Worm (Caenorhabditis elegans) whole organism, young adult: Measurements from ENCODE around the gene T23F6.3.

Source experiments
- C06A6.2 ChIP-seq: fragments of 200-800 bp; sonication (Bioruptor generic); conservative IDR thresholded peaks from 2 replicates; pipeline ENCODE4 v1.3.6; 2022; ENCODE audit warnings: missing genetic modification characterization, missing compliant biosample characterization
- D2030.7 ChIP-seq: fragments of 200-800 bp; sonication (Bioruptor generic); IDR thresholded peaks from 2 replicates; pipeline ENCODE4 v1.3.6; 2022; ENCODE audit warnings: missing genetic modification reagents, missing genetic modification characterization, missing compliant biosample characterization
- F23B12.7 ChIP-seq: sonication (generic microtip); optimal IDR thresholded peaks from 2 replicates; lab custom pipeline; 2017; ENCODE audit warnings: missing genetic modification characterization, mild to moderate bottlenecking, missing compliant biosample characterization, antibody characterized with exemption, moderate library complexity; ENCODE audit not compliant: insufficient read depth
- F49E8.2 ChIP-seq: sonication (generic microtip); optimal IDR thresholded peaks from 3 replicates; lab custom pipeline; 2017; ENCODE audit warnings: missing genetic modification characterization, mild to moderate bottlenecking, missing compliant biosample characterization, antibody characterized with exemption, moderate library complexity; ENCODE audit not compliant: insufficient read depth
- F55B11.4 ChIP-seq: sonication (generic microtip); optimal IDR thresholded peaks from 2 replicates; lab custom pipeline; 2016; ENCODE audit warnings: missing compliant biosample characterization, missing genetic modification characterization, borderline replicate concordance; ENCODE audit not compliant: insufficient read depth
- F57A8.1 ChIP-seq: fragments of 200-800 bp; sonication (Bioruptor generic); optimal IDR thresholded peaks from 2 replicates; lab custom pipeline; 2018; ENCODE audit warnings: mild to moderate bottlenecking, missing genetic modification characterization, moderate library complexity, missing compliant biosample characterization
- Y67H2A.10 ChIP-seq: fragments of 200-800 bp; sonication (Bioruptor generic); conservative IDR thresholded peaks from 2 replicates; pipeline ENCODE4 v1.3.6; 2022; ENCODE audit warnings: missing genetic modification reagents, missing genetic modification characterization, missing compliant biosample characterization
- Y79H2A.3 ChIP-seq: fragments of 200-800 bp; sonication (Bioruptor generic); conservative IDR thresholded peaks from 2 replicates; pipeline ENCODE4 v1.3.6; 2022; ENCODE audit warnings: missing genetic modification reagents, missing genetic modification characterization, missing compliant biosample characterization
- atf-7 ChIP-seq: sonication (generic microtip); optimal IDR thresholded peaks from 2 replicates; lab custom pipeline; 2017; ENCODE audit warnings: mild to moderate bottlenecking, missing genetic modification characterization, missing compliant biosample characterization
- attf-3 ChIP-seq: fragments of 200-800 bp; sonication (Bioruptor generic); conservative IDR thresholded peaks from 2 replicates; pipeline ENCODE4 v1.3.6; 2022; ENCODE audit warnings: missing genetic modification reagents, missing genetic modification characterization, missing compliant biosample characterization
- attf-5 ChIP-seq: fragments of 200-800 bp; sonication (Bioruptor generic); optimal IDR thresholded peaks from 2 replicates; lab custom pipeline; 2018; ENCODE audit warnings: mild to moderate bottlenecking, missing genetic modification characterization, missing compliant biosample characterization
- attf-6 ChIP-seq: fragments of 200-800 bp; sonication (Bioruptor generic); IDR thresholded peaks from 2 replicates; pipeline ENCODE4 v1.3.6; 2022; ENCODE audit warnings: missing genetic modification reagents, missing genetic modification characterization, missing compliant biosample characterization
- bed-1 ChIP-seq: fragments of 200-800 bp; sonication (Bioruptor generic); IDR thresholded peaks from 2 replicates; pipeline ENCODE4 v1.3.6; 2022; ENCODE audit warnings: missing genetic modification reagents, missing genetic modification characterization, missing compliant biosample characterization
- cebp-1 ChIP-seq, 2 experiments: fragments of 200-800 bp in 1 of 2; sonication (Bioruptor generic) in 1 of 2; sonication (generic microtip) in 1 of 2; IDR thresholded peaks in 1 of 2; optimal IDR thresholded peaks in 1 of 2; 2 replicates each; pipeline versions ENCODE4 v1.3.6 to Lab custom; 2017 to 2022; ENCODE audit warnings: missing compliant biosample characterization in 2 of 2, missing genetic modification characterization in 2 of 2, mild to moderate bottlenecking in 1 of 2, missing genetic modification reagents in 1 of 2, moderate library complexity in 1 of 2
- cebp-2 ChIP-seq: fragments of 200-800 bp; sonication (Bioruptor generic); IDR thresholded peaks from 2 replicates; pipeline ENCODE4 v1.3.6; 2022; ENCODE audit warnings: missing genetic modification characterization, missing compliant biosample characterization
- ceh-100 ChIP-seq: fragments of 200-800 bp; sonication (Bioruptor generic); IDR thresholded peaks from 2 replicates; pipeline ENCODE4 v1.3.6; 2022; ENCODE audit warnings: missing genetic modification reagents, missing genetic modification characterization, missing compliant biosample characterization
- ceh-27 ChIP-seq: fragments of 200-800 bp; sonication (Bioruptor generic); optimal IDR thresholded peaks from 2 replicates; lab custom pipeline; 2018; ENCODE audit warnings: mild to moderate bottlenecking, missing genetic modification characterization, moderate library complexity, missing compliant biosample characterization
- die-1 ChIP-seq: sonication (generic microtip); optimal IDR thresholded peaks from 2 replicates; lab custom pipeline; 2016; ENCODE audit warnings: missing genotype, mild to moderate bottlenecking, missing genetic modification characterization, missing compliant biosample characterization
- dox-1 ChIP-seq: fragments of 200-800 bp; sonication (Bioruptor generic); IDR thresholded peaks from 2 replicates; pipeline ENCODE4 v1.3.6; 2022; ENCODE audit warnings: missing genetic modification reagents, missing genetic modification characterization, missing compliant biosample characterization
- dpl-1 ChIP-seq: fragments of 150-350 bp; optimal IDR thresholded peaks from 2 replicates; lab custom pipeline; 2014; ENCODE audit warnings: missing biosample characterization, missing genetic modification reagents, missing genetic modification characterization
- efl-1 ChIP-seq: fragments of 150-350 bp; optimal IDR thresholded peaks from 2 replicates; lab custom pipeline; 2014; ENCODE audit warnings: missing biosample characterization, missing genetic modification reagents, missing genetic modification characterization
- ekl-4 ChIP-seq: fragments of 200-800 bp; sonication (Bioruptor generic); IDR thresholded peaks from 2 replicates; pipeline ENCODE4 v1.3.6; 2022; ENCODE audit warnings: missing genetic modification reagents, missing genetic modification characterization, missing compliant biosample characterization
- gei-17 ChIP-seq: fragments of 200-800 bp; sonication (Bioruptor generic); optimal IDR thresholded peaks from 2 replicates; lab custom pipeline; 2018; ENCODE audit warnings: mild to moderate bottlenecking, missing genetic modification characterization, missing compliant biosample characterization
- him-1 ChIP-seq: sonication (generic microtip); optimal IDR thresholded peaks from 2 replicates; lab custom pipeline; 2016; ENCODE audit warnings: missing genotype, missing genetic modification reagents, missing genetic modification characterization, missing compliant biosample characterization
- hmg-1.2 ChIP-seq: fragments of 200-800 bp; sonication (Bioruptor generic); IDR thresholded peaks from 2 replicates; pipeline ENCODE4 v1.3.6; 2022; ENCODE audit warnings: missing genetic modification reagents, missing genetic modification characterization, missing compliant biosample characterization
- hmg-20 ChIP-seq: fragments of 200-800 bp; sonication (Bioruptor generic); IDR thresholded peaks from 2 replicates; pipeline ENCODE4 v1.3.6; 2022; ENCODE audit warnings: missing genetic modification reagents, missing genetic modification characterization, missing compliant biosample characterization
- lin-26 ChIP-seq: fragments of 200-800 bp; sonication (Bioruptor generic); IDR thresholded peaks from 2 replicates; pipeline ENCODE4 v1.3.6; 2022; ENCODE audit warnings: missing genetic modification reagents, missing genetic modification characterization, missing compliant biosample characterization
- lin-35 ChIP-seq, 3 experiments: fragments of 150-350 bp in 2 of 3; sonication (generic microtip) in 1 of 3; optimal IDR thresholded peaks; 2 replicates each; lab custom pipeline; 2014 to 2018; ENCODE audit warnings: missing biosample characterization in 3 of 3, missing genetic modification characterization in 3 of 3, missing genetic modification reagents in 3 of 3
- lin-40 ChIP-seq: sonication (generic microtip); optimal IDR thresholded peaks from 2 replicates; lab custom pipeline; 2016; ENCODE audit warnings: missing genetic modification characterization, mild to moderate bottlenecking, missing compliant biosample characterization, missing genotype, missing genetic modification reagents
- lin-54 ChIP-seq: fragments of 200-800 bp; sonication (Bioruptor generic); optimal IDR thresholded peaks from 2 replicates; lab custom pipeline; 2018; ENCODE audit warnings: mild to moderate bottlenecking, missing genetic modification characterization, missing compliant biosample characterization
- lsy-27 ChIP-seq: sonication (generic microtip); optimal IDR thresholded peaks from 2 replicates; lab custom pipeline; 2017; ENCODE audit warnings: missing genetic modification characterization, mild to moderate bottlenecking, missing compliant biosample characterization, antibody characterized with exemption, missing genotype, borderline replicate concordance; ENCODE audit not compliant: insufficient read depth
- madf-10 ChIP-seq: sonication (generic microtip); optimal IDR thresholded peaks from 2 replicates; lab custom pipeline; 2016; ENCODE audit warnings: mild to moderate bottlenecking, missing genetic modification characterization, missing compliant biosample characterization
- madf-6 ChIP-seq: fragments of 200-800 bp; sonication (Bioruptor generic); IDR thresholded peaks from 2 replicates; pipeline ENCODE4 v1.3.6; 2022; ENCODE audit warnings: missing genetic modification reagents, missing genetic modification characterization, missing compliant biosample characterization
- mcd-1 ChIP-seq: fragments of 200-800 bp; sonication (Bioruptor generic); IDR thresholded peaks from 2 replicates; pipeline ENCODE4 v1.3.6; 2022; ENCODE audit warnings: missing genetic modification reagents, missing genetic modification characterization, missing compliant biosample characterization
- mxl-1 ChIP-seq: sonication (generic microtip); optimal IDR thresholded peaks from 2 replicates; lab custom pipeline; 2016; ENCODE audit warnings: missing genetic modification characterization, missing compliant biosample characterization
- nfyb-1 ChIP-seq: fragments of 200-800 bp; sonication (Bioruptor generic); IDR thresholded peaks from 2 replicates; pipeline ENCODE4 v1.3.6; 2022; ENCODE audit warnings: missing genetic modification reagents, missing genetic modification characterization, missing compliant biosample characterization
- pbrm-1 ChIP-seq: fragments of 200-800 bp; sonication (Bioruptor generic); IDR thresholded peaks from 2 replicates; pipeline ENCODE4 v1.3.6; 2022; ENCODE audit warnings: missing genetic modification reagents, missing genetic modification characterization, missing compliant biosample characterization
- pha-4 ChIP-seq: fragments of 150-350 bp; sonication (generic microtip); optimal IDR thresholded peaks from 2 replicates; lab custom pipeline; 2014; ENCODE audit warnings: missing biosample characterization, missing genetic modification reagents, missing genetic modification characterization
- repo-1 ChIP-seq: sonication (generic microtip); optimal IDR thresholded peaks from 2 replicates; lab custom pipeline; 2017; ENCODE audit warnings: mild to moderate bottlenecking, missing genetic modification characterization, missing compliant biosample characterization
- sea-2 ChIP-seq: fragments of 200-800 bp; sonication (Bioruptor generic); IDR thresholded peaks from 2 replicates; pipeline ENCODE4 v1.3.6; 2022; ENCODE audit warnings: missing genetic modification characterization, missing compliant biosample characterization
- snpc-1.3 ChIP-seq: sonication (generic microtip); optimal IDR thresholded peaks from 2 replicates; lab custom pipeline; 2017; ENCODE audit warnings: missing genetic modification characterization, mild to moderate bottlenecking, missing compliant biosample characterization, antibody characterized with exemption, moderate library complexity, missing genotype, missing genetic modification reagents; ENCODE audit not compliant: insufficient read depth
- snpc-3.4 ChIP-seq: sonication (generic microtip); optimal IDR thresholded peaks from 2 replicates; lab custom pipeline; 2017; ENCODE audit warnings: missing genetic modification characterization, mild to moderate bottlenecking, missing compliant biosample characterization, antibody characterized with exemption, moderate library complexity, missing genotype, missing genetic modification reagents
- snpc-4 ChIP-seq, 5 experiments: fragments of 150-350 bp in 1 of 5; sonication (generic microtip) in 4 of 5; optimal IDR thresholded peaks; 2 replicates each; lab custom pipeline; 2014 to 2018; ENCODE audit warnings: missing genetic modification characterization in 5 of 5, missing biosample characterization in 3 of 5, antibody characterized with exemption in 2 of 5, mild to moderate bottlenecking in 2 of 5, missing compliant biosample characterization in 2 of 5, missing genotype in 2 of 5, moderate library complexity in 2 of 5, missing genetic modification reagents in 1 of 5
- sptf-2 ChIP-seq: fragments of 200-800 bp; sonication (Bioruptor generic); optimal IDR thresholded peaks from 2 replicates; lab custom pipeline; 2018; ENCODE audit warnings: mild to moderate bottlenecking, missing genetic modification characterization, missing compliant biosample characterization
- tbp1 ChIP-seq: fragments of 200-800 bp; sonication (Bioruptor generic); optimal IDR thresholded peaks from 2 replicates; lab custom pipeline; 2018; ENCODE audit warnings: mild to moderate bottlenecking, missing genetic modification characterization, missing compliant biosample characterization
- xnd-1 ChIP-seq: sonication (generic microtip); optimal IDR thresholded peaks from 2 replicates; lab custom pipeline; 2016; ENCODE audit warnings: missing genotype, missing genetic modification reagents, missing genetic modification characterization, missing compliant biosample characterization

T23F6.3 gene

ce11 chrIV:12724641-12725040 is at the start of gene T23F6.3, which contains the start of gene rbd-1:
TSS of gene T23F6.3 (minus strand) at chrIV:12724760.
TSS of gene rbd-1 (plus strand) at chrIV:12724986.
- peak; percentile 77 for TF ChIP-seq attf-5 (GFP tag; lab: Kevin White, UChicago)
- no peak for TF ChIP-seq snpc-4 (GFP tag; optimal IDR thresholded peaks at IDR 0.05; lab: Kevin White, UChicago)
- peak in 2 of 4 experiments; percentile 41 to 72 for TF ChIP-seq snpc-4 (tag; optimal IDR thresholded peaks at IDR 0.05; lab: Kevin White, UChicago)
- TF ChIP-seq Y79H2A.3 (GFP tag; lab: Robert Waterston, UW): no peak
- TF ChIP-seq die-1 (tag; lab: Kevin White, UChicago): no peak
- TF ChIP-seq lsy-27 (tag; lab: Kevin White, UChicago): no peak
- TF ChIP-seq sptf-2 (GFP tag; lab: Kevin White, UChicago): no peak
- TF ChIP-seq mcd-1 (GFP tag; lab: Robert Waterston, UW): peak; percentile 81
- no peak for TF ChIP-seq F57A8.1 (GFP tag; lab: Kevin White, UChicago)
- TF ChIP-seq xnd-1 (tag; lab: Kevin White, UChicago): no peak
- peak; percentile 25; the same call in 1 of the 2 replicates for TF ChIP-seq madf-6 (GFP tag; lab: Robert Waterston, UW)
- TF ChIP-seq F23B12.7 (tag; lab: Kevin White, UChicago): peak; percentile 74
- TF ChIP-seq F55B11.4: no peak
- TF ChIP-seq F49E8.2 (tag; lab: Kevin White, UChicago): peak; percentile 47
- TF ChIP-seq dpl-1 (GFP tag; lab: Kevin White, UChicago): peak; percentile 94
- TF ChIP-seq pha-4 (tag; lab: Kevin White, UChicago): peak; percentile 61
- no peak for TF ChIP-seq bed-1 (GFP tag; lab: Robert Waterston, UW)
- peak; percentile 51 to 97 (median 84) for TF ChIP-seq lin-35 (GFP tag; optimal IDR thresholded peaks at IDR 0.05; lab: Kevin White, UChicago)
- no peak for TF ChIP-seq sea-2 (GFP tag; lab: Robert Waterston, UW)
- TF ChIP-seq ceh-100 (GFP tag; lab: Robert Waterston, UW): peak; percentile 96
- peak; percentile 72 for TF ChIP-seq dox-1 (GFP tag; lab: Robert Waterston, UW)
- no peak for TF ChIP-seq snpc-1.3
- peak; percentile 71 for TF ChIP-seq ceh-27 (GFP tag; lab: Kevin White, UChicago)
- TF ChIP-seq snpc-3.4 (tag; lab: Kevin White, UChicago): no peak
- peak; percentile 96 for TF ChIP-seq efl-1
- TF ChIP-seq cebp-2 (GFP tag; lab: Robert Waterston, UW): no peak
- TF ChIP-seq C06A6.2 (GFP tag; lab: Robert Waterston, UW): no peak
- TF ChIP-seq attf-3 (GFP tag; lab: Robert Waterston, UW): peak; percentile 100
- TF ChIP-seq lin-26: no peak; the same call in 1 of the 2 replicates
- TF ChIP-seq atf-7 (tag; lab: Kevin White, UChicago): no peak
- TF ChIP-seq tbp1 (GFP tag; lab: Kevin White, UChicago): peak; percentile 37
- peak; percentile 74 for TF ChIP-seq nfyb-1
- TF ChIP-seq madf-10 (tag; lab: Kevin White, UChicago): peak; percentile 55
- no peak for TF ChIP-seq cebp-1 (GFP tag; IDR thresholded peaks at IDR 0.05; lab: Robert Waterston, UW)
- TF ChIP-seq cebp-1 (tag; optimal IDR thresholded peaks at IDR 0.05; lab: Kevin White, UChicago): peak; percentile 66
- TF ChIP-seq gei-17: peak; percentile 8
- TF ChIP-seq lin-54 (GFP tag; lab: Kevin White, UChicago): peak; percentile 98
- TF ChIP-seq Y67H2A.10 (GFP tag; lab: Robert Waterston, UW): no peak
- TF ChIP-seq mxl-1 (tag; lab: Kevin White, UChicago): no peak
- TF ChIP-seq pbrm-1 (GFP tag; lab: Robert Waterston, UW): peak; percentile 54; the same call in 1 of the 2 replicates
- 0 out of 2 replicates have a peak, but pooled peaks have one; percentile 35 for TF ChIP-seq hmg-20 (GFP tag; lab: Robert Waterston, UW)
- TF ChIP-seq repo-1 (tag; lab: Kevin White, UChicago): no peak
- peak; percentile 79 for TF ChIP-seq lin-40 (tag; lab: Kevin White, UChicago)
- 0 out of 2 replicates have a peak, but pooled peaks have one; percentile 52 for TF ChIP-seq attf-6 (GFP tag; lab: Robert Waterston, UW)
- TF ChIP-seq ekl-4 (GFP tag; lab: Robert Waterston, UW): no peak
- TF ChIP-seq him-1 (tag; lab: Kevin White, UChicago): peak; percentile 29
- TF ChIP-seq D2030.7: peak; percentile 49; the same call in 1 of the 2 replicates
- peak; percentile 46 for TF ChIP-seq hmg-1.2 (GFP tag; lab: Robert Waterston, UW)
